Worm (Caenorhabditis elegans): Measurements from ENCODE around the gene nop-1.

Gene nop-1

DNA sequence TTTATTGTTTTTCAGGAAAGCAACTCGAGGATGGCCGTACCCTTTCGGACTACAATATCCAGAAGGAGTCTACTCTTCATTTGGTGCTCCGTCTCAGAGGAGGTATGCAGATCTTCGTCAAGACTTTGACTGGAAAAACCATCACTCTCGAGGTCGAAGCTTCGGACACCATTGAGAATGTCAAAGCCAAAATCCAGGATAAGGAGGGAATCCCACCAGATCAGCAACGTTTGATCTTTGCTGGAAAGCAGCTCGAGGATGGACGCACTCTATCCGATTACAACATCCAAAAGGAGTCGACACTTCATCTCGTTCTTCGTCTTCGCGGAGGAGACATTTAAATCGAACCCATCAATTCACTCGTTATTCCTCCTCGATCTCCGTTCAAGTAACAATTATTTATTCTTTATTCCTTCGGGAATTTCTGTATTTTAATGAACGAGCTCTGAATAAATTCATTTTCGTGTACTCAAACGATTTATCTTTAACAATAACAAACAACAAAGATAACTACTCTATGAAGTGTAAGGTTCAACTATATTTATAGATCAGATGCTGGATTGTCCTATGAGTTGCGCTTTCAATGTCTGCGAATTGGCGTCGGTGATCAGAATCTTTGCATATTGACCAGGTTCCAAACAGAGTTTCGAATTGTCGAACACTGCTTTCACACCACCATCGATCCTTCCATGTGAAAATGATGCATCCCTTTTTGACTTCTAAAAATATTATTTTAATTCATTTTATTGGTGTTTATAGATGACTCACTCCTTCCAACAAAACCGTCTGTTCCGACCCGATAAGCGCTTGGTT is 14.9 kb upstream of the nop-1 start:
- TF ChIP-seq nhr-21 (tag; optimal IDR thresholded peaks at IDR 0.05) (peak; percentile 92), nhr-10 (tag; optimal IDR thresholded peaks at IDR 0.05) (no peak), lin-11 (tag; optimal IDR thresholded peaks at IDR 0.05) (no peak), nhr-237 (tag; optimal IDR thresholded peaks at IDR 0.05) (no peak), nhr-129 (tag; optimal IDR thresholded peaks at IDR 0.05) (peak; percentile 61), C34F6.9 (tag; optimal IDR thresholded peaks at IDR 0.05) (peak; percentile 14), mab-5 (tag; optimal IDR thresholded peaks at IDR 0.05) (no peak), alr-1 (tag; optimal IDR thresholded peaks at IDR 0.05) (no peak), zag-1 (tag; optimal IDR thresholded peaks at IDR 0.05) (no peak), mdl-1 (tag; optimal IDR thresholded peaks at IDR 0.05) (no peak), crh-2 (tag; optimal IDR thresholded peaks at IDR 0.05) (peak; percentile 61), ztf-11 (tag; optimal IDR thresholded peaks at IDR 0.05) (no peak), ceh-82 (tag; optimal IDR thresholded peaks at IDR 0.05) (no peak), sma-3 (GFP tag; optimal IDR thresholded peaks at IDR 0.05) (peak; percentile 63), nhr-77 (tag; optimal IDR thresholded peaks at IDR 0.05) (no peak), unc-62 (GFP tag; optimal IDR thresholded peaks at IDR 0.05) (no peak), ZK546.5 (tag; optimal IDR thresholded peaks at IDR 0.05) (no peak), lin-39 (tag; optimal IDR thresholded peaks at IDR 0.05) (no peak), lsy-2 (tag; optimal IDR thresholded peaks at IDR 0.05) (peak in 1 of 2 experiments; percentile 45), peb-1 (tag; optimal IDR thresholded peaks at IDR 0.05) (no peak), nhr-23 (tag; optimal IDR thresholded peaks at IDR 0.05) (no peak), fos-1 (tag; optimal IDR thresholded peaks at IDR 0.05) (no peak), elt-3 (tag; optimal IDR thresholded peaks at IDR 0.05) (no peak), unc-55 (GFP tag; optimal IDR thresholded peaks at IDR 0.05) (peak; percentile 11), ceh-16 (tag; optimal IDR thresholded peaks at IDR 0.05) (no peak), mbf-1 (tag; optimal IDR thresholded peaks at IDR 0.05) (no peak), sma-9 (GFP tag; optimal IDR thresholded peaks at IDR 0.05) (peak; percentile 9), sma-9 (tag; optimal IDR thresholded peaks at IDR 0.05) (no peak), sem-4 (tag; optimal IDR thresholded peaks at IDR 0.05) (peak; percentile 50), nhr-25 (tag; optimal IDR thresholded peaks at IDR 0.05) (peak; percentile 62), elt-1 (tag; optimal IDR thresholded peaks at IDR 0.05) (no peak), aly-2 (tag; optimal IDR thresholded peaks at IDR 0.05) (peak; percentile 27), F13H6.1 (tag; optimal IDR thresholded peaks at IDR 0.05) (peak; percentile 22), gmeb-1 (tag; optimal IDR thresholded peaks at IDR 0.05) (peak; percentile 34), egl-27 (tag; optimal IDR thresholded peaks at IDR 0.05) (no peak), Y55F3AM.14 (GFP tag; optimal IDR thresholded peaks at IDR 0.05) (peak; percentile 34), nhr-11 (tag; optimal IDR thresholded peaks at IDR 0.05) (no peak), nhr-12 (tag; optimal IDR thresholded peaks at IDR 0.05) (peak; percentile 17), ztf-1 (GFP tag; conservative IDR thresholded peaks at IDR 0.05) (no peak), blmp-1 (tag; optimal IDR thresholded peaks at IDR 0.05; ENCODE audit: insufficient read depth) (peak; percentile 32), skn-1 (tag; optimal IDR thresholded peaks at IDR 0.05) (peak; percentile 67), nhr-6 (tag; optimal IDR thresholded peaks at IDR 0.05) (peak; percentile 30), dmd-4 (tag; optimal IDR thresholded peaks at IDR 0.05) (no peak), snpc-4 (tag; optimal IDR thresholded peaks at IDR 0.05) (no peak), unc-39 (tag; optimal IDR thresholded peaks at IDR 0.05) (no peak), ztf-4 (tag; optimal IDR thresholded peaks at IDR 0.05) (peak; percentile 16), ama-1 (optimal IDR thresholded peaks at IDR 0.05) (peak; percentile 87), R02D3.7 (tag; optimal IDR thresholded peaks at IDR 0.05) (no peak), lin-13 (GFP tag; optimal IDR thresholded peaks at IDR 0.05) (peak; percentile 61)

Data from whole organism, L2 larva.